Worm (Caenorhabditis elegans) whole organism, L1 larva: Measurements from ENCODE around the gene npp-1.

ENCODE experiments used
- ceh-82 ChIP-seq, 3 experiments: fragments of 150-350 bp in 1 of 3; sonication (generic microtip) in 2 of 3; optimal IDR thresholded peaks; 2 replicates each; lab custom pipeline; 2014 to 2017; ENCODE audit warnings: missing biosample characterization in 3 of 3, missing genetic modification characterization in 3 of 3
- dsc-1 ChIP-seq: sonication (generic microtip); optimal IDR thresholded peaks from 2 replicates; lab custom pipeline; 2016; ENCODE audit warnings: mild to moderate bottlenecking, missing genetic modification characterization, missing compliant biosample characterization
- efl-1 ChIP-seq, 4 experiments: fragments of 150-350 bp; optimal IDR thresholded peaks in 3 of 4; peaks in 1 of 4; 1 replicate in 1 of 4; 2 replicates in 3 of 4; lab custom pipeline; 2014; ENCODE audit warnings: missing biosample characterization in 2 of 4, missing genetic modification characterization in 2 of 4, missing genetic modification reagents in 2 of 4
- lir-3 ChIP-seq: sonication (generic microtip); optimal IDR thresholded peaks from 2 replicates; lab custom pipeline; 2016; ENCODE audit warnings: mild to moderate bottlenecking, missing genetic modification characterization, moderate library complexity, missing compliant biosample characterization; ENCODE audit not compliant: poor library complexity
- swsn-7 ChIP-seq: sonication (generic microtip); optimal IDR thresholded peaks from 2 replicates; lab custom pipeline; 2016; ENCODE audit warnings: missing genetic modification characterization, missing compliant biosample characterization
- zag-1 ChIP-seq: fragments of 150-350 bp; optimal IDR thresholded peaks from 2 replicates; lab custom pipeline; 2014; ENCODE audit warnings: missing biosample characterization, missing genetic modification characterization

DNA sequence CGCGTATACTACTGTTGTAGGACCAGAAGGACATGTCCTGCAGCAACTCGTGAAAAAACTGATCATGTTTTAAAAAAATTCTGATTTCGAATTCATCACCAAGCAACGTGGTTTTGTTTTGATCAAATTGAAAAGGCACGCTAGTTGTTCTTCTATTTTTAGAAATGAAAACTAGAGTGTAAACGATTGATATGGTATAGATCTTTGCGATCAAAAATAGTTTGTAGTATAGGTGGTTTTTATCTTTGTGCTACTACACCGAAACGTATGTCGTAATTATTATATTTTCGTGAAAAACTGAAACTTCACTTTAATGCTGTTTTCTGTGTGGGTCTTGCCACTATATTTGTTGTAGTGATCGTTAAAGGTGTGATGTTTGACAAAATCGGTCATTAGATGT is 8.6 kb downstream of the npp-1 start:
- no peak for TF ChIP-seq lir-3
- TF ChIP-seq ceh-82 (tag; optimal IDR thresholded peaks at IDR 0.05; lab: Kevin White, UChicago): no peak
- no peak for TF ChIP-seq efl-1 (optimal IDR thresholded peaks at IDR 0.05; lab: Kevin White, UChicago)
- no peak for TF ChIP-seq efl-1 (GFP tag; optimal IDR thresholded peaks at IDR 0.05 in 1 of 2; lab: Kevin White, UChicago)
- TF ChIP-seq zag-1 (tag; lab: Kevin White, UChicago): no peak
- TF ChIP-seq swsn-7: no peak
- no peak for TF ChIP-seq dsc-1
